Fruit fly (Drosophila melanogaster): ENCODE data around the gene CG32264.
A peak's percentile ranks its signal among the peaks of the same experiment; 100 is the strongest.

CG32264 gene

dm6 chr3L:3798488-3798887, 7.8 kb downstream of the CG32264 start:
- no peak for TF ChIP-seq CG12605 (GFP tag; IDR thresholded peaks at IDR 0.05)
- TF ChIP-seq CG14655 (GFP tag; optimal IDR thresholded peaks at IDR 0.05), result no peak
- TF ChIP-seq CG13204 (GFP tag; optimal IDR thresholded peaks at IDR 0.05), result no peak
- TF ChIP-seq Pif1B (GFP tag; optimal IDR thresholded peaks at IDR 0.05), result no peak
- no peak for TF ChIP-seq fd96Ca (GFP tag; IDR thresholded peaks at IDR 0.05)
- no peak for TF ChIP-seq Snoo (tag; optimal IDR thresholded peaks at IDR 0.05)
- TF ChIP-seq Pif1A (GFP tag; optimal IDR thresholded peaks at IDR 0.05), result no peak

- TF ChIP-seq rn (GFP tag; IDR thresholded peaks at IDR 0.05), result no peak
- TF ChIP-seq CG12605 (GFP tag; IDR thresholded peaks at IDR 0.05), result no peak
- no peak for TF ChIP-seq Snoo (tag; optimal IDR thresholded peaks at IDR 0.05)
- no peak for TF ChIP-seq CG14655 (GFP tag; optimal IDR thresholded peaks at IDR 0.05)
- no peak for TF ChIP-seq CG10348 (GFP tag; IDR thresholded peaks at IDR 0.05)
- no peak for TF ChIP-seq CG15710 (tag; optimal IDR thresholded peaks at IDR 0.05)
- no peak for TF ChIP-seq CG17806 (tag; optimal IDR thresholded peaks at IDR 0.05)
- TF ChIP-seq Pif1A (GFP tag; optimal IDR thresholded peaks at IDR 0.05), result no peak
- TF ChIP-seq Ets98B (GFP tag; IDR thresholded peaks at IDR 0.05), result no peak
- no peak for TF ChIP-seq CG13204 (GFP tag; optimal IDR thresholded peaks at IDR 0.05)
- no peak for TF ChIP-seq CG8301 (tag; optimal IDR thresholded peaks at IDR 0.05)
- no peak for TF ChIP-seq CG4496 (GFP tag; IDR thresholded peaks at IDR 0.05)
- TF ChIP-seq fd96Ca (GFP tag; IDR thresholded peaks at IDR 0.05), result no peak
- TF ChIP-seq D1 (tag; optimal IDR thresholded peaks at IDR 0.05), result no peak
- no peak for TF ChIP-seq CG8159 (tag; optimal IDR thresholded peaks at IDR 0.05)
- TF ChIP-seq CG32121 (GFP tag; IDR thresholded peaks at IDR 0.05), result no peak
- TF ChIP-seq EcR (GFP tag; optimal IDR thresholded peaks at IDR 0.05), result no peak
- TF ChIP-seq CG9948 (tag; optimal IDR thresholded peaks at IDR 0.05), result no peak
- TF ChIP-seq gl (tag; optimal IDR thresholded peaks at IDR 0.05), result no peak
- no peak for TF ChIP-seq CG34367 (tag; optimal IDR thresholded peaks at IDR 0.05)
These were observed 8.6 kb downstream of the CG32264 start for dm6 chr3L:3797681-3798080.

- TF ChIP-seq CG15710 (tag; optimal IDR thresholded peaks at IDR 0.05) (no peak), CG13204 (GFP tag; optimal IDR thresholded peaks at IDR 0.05) (no peak), Ets98B (GFP tag; IDR thresholded peaks at IDR 0.05) (no peak; the same call in 1 of the 2 replicates), CG4496 (GFP tag; IDR thresholded peaks at IDR 0.05) (peak; percentile 63), CG17806 (tag; optimal IDR thresholded peaks at IDR 0.05) (peak; percentile 3), CG34367 (tag; optimal IDR thresholded peaks at IDR 0.05) (no peak), fd96Ca (GFP tag; IDR thresholded peaks at IDR 0.05) (peak; percentile 62), EcR (GFP tag; optimal IDR thresholded peaks at IDR 0.05) (no peak), CG10348 (GFP tag; IDR thresholded peaks at IDR 0.05) (no peak), Pif1A (GFP tag; optimal IDR thresholded peaks at IDR 0.05) (peak; percentile 17), rn (GFP tag; IDR thresholded peaks at IDR 0.05) (no peak), CG14655 (GFP tag; optimal IDR thresholded peaks at IDR 0.05) (peak; percentile 74), CG9948 (tag; optimal IDR thresholded peaks at IDR 0.05) (peak; percentile 3), Pif1B (GFP tag; optimal IDR thresholded peaks at IDR 0.05) (no peak), CG8159 (tag; optimal IDR thresholded peaks at IDR 0.05) (peak; percentile 17), D1 (tag; optimal IDR thresholded peaks at IDR 0.05) (no peak), gl (tag; optimal IDR thresholded peaks at IDR 0.05) (no peak), CG12605 (GFP tag; IDR thresholded peaks at IDR 0.05) (no peak), Snoo (tag; optimal IDR thresholded peaks at IDR 0.05) (no peak), CG32121 (GFP tag; IDR thresholded peaks at IDR 0.05) (peak; percentile 51; the same call in 1 of the 2 replicates), CG8301 (tag; optimal IDR thresholded peaks at IDR 0.05) (peak; percentile 50)
These were observed 15.1 kb downstream of the CG32264 start for dm6 chr3L:3791043-3791682.

- TF ChIP-seq rn (GFP tag; IDR thresholded peaks at IDR 0.05) (no peak), CG8301 (tag; optimal IDR thresholded peaks at IDR 0.05) (no peak), fd96Ca (GFP tag; IDR thresholded peaks at IDR 0.05) (no peak), CG13204 (GFP tag; optimal IDR thresholded peaks at IDR 0.05) (no peak), gl (tag; optimal IDR thresholded peaks at IDR 0.05) (no peak), CG8159 (tag; optimal IDR thresholded peaks at IDR 0.05) (no peak), CG10348 (GFP tag; IDR thresholded peaks at IDR 0.05) (no peak), Pif1B (GFP tag; optimal IDR thresholded peaks at IDR 0.05) (no peak), CG15710 (tag; optimal IDR thresholded peaks at IDR 0.05) (no peak), CG32121 (GFP tag; IDR thresholded peaks at IDR 0.05) (no peak)
These were observed 15.8 kb downstream of the CG32264 start, which contains the start of gene CG32266 for dm6 chr3L:3790504-3790903. TSS of gene CG32266 (plus strand) at chr3L:3790804.

dm6 chr3L:3788790-3789421, 17.4 kb downstream of the CG32264 start:
- TF ChIP-seq CG4496 (GFP tag; IDR thresholded peaks at IDR 0.05) (peak; percentile 52; the same call in 1 of the 3 replicates), CG14655 (GFP tag; optimal IDR thresholded peaks at IDR 0.05) (peak; percentile 18), CG17806 (tag; optimal IDR thresholded peaks at IDR 0.05) (no peak), CG13204 (GFP tag; optimal IDR thresholded peaks at IDR 0.05) (no peak), D1 (tag; optimal IDR thresholded peaks at IDR 0.05) (peak; percentile 49), fd96Ca (GFP tag; IDR thresholded peaks at IDR 0.05) (peak; percentile 17; the same call in 1 of the 3 replicates), CG10348 (GFP tag; IDR thresholded peaks at IDR 0.05) (no peak), Snoo (tag; optimal IDR thresholded peaks at IDR 0.05) (peak; percentile 35), CG32121 (GFP tag; IDR thresholded peaks at IDR 0.05) (no peak), Pif1B (GFP tag; optimal IDR thresholded peaks at IDR 0.05) (no peak)
